Fruit fly (Drosophila melanogaster): ENCODE measurements around the gene CG5662.

CG5662 gene

dm6 chrX:15235252-15235651 is 25.1 kb downstream of the CG5662 start:
- TF ChIP-seq svp (GFP tag) = peak; percentile 63
- TF ChIP-seq CG6163 (GFP tag; IDR thresholded peaks at IDR 0.05) = 0 out of 3 replicates have a peak, but pooled peaks have one; percentile 23
- TF ChIP-seq Eip78C (GFP tag) = peak; percentile 58
- TF ChIP-seq CG6792 (GFP tag; optimal IDR thresholded peaks at IDR 0.05) = peak; percentile 2
- TF ChIP-seq CG4318 (GFP tag; optimal IDR thresholded peaks at IDR 0.05) = no peak
- peak; percentile 4 for TF ChIP-seq OdsH (GFP tag; optimal IDR thresholded peaks at IDR 0.05)
- TF ChIP-seq eg (GFP tag; IDR thresholded peaks at IDR 0.05) = no peak

dm6 chrX:15244813-15245212 is 34.6 kb downstream of the CG5662 start, which contains the start of gene PPYR1:
Gene PPYR1, minus strand, starts transcription at chrX:15244913.
- no peak for TF ChIP-seq CG6276 (GFP tag; optimal IDR thresholded peaks at IDR 0.05)
- no peak for TF ChIP-seq CG7368 (GFP tag; optimal IDR thresholded peaks at IDR 0.05)
- no peak for TF ChIP-seq net (GFP tag; optimal IDR thresholded peaks at IDR 0.05)
- TF ChIP-seq Ets21C (GFP tag; optimal IDR thresholded peaks at IDR 0.05) = no peak
- TF ChIP-seq CG1621 (tag; optimal IDR thresholded peaks at IDR 0.05) = no peak
- no peak for TF ChIP-seq Hr39 (GFP tag; optimal IDR thresholded peaks at IDR 0.05)
- no peak for TF ChIP-seq Sox15 (GFP tag; optimal IDR thresholded peaks at IDR 0.05)
- TF ChIP-seq OdsH (GFP tag; optimal IDR thresholded peaks at IDR 0.05) = no peak
- no peak for TF ChIP-seq CG3919 (GFP tag; optimal IDR thresholded peaks at IDR 0.05)
- TF ChIP-seq CG6808 (GFP tag; optimal IDR thresholded peaks at IDR 0.05) = no peak
- no peak for TF ChIP-seq CG16779 (tag; optimal IDR thresholded peaks at IDR 0.05)
- TF ChIP-seq pdm3 (GFP tag; optimal IDR thresholded peaks at IDR 0.05) = no peak

dm6 chrX:15259295-15259694 is 49.1 kb downstream of the CG5662 start:
- TF ChIP-seq Eip93F (GFP tag; optimal IDR thresholded peaks at IDR 0.05) (no peak), Sox15 (GFP tag; optimal IDR thresholded peaks at IDR 0.05) (no peak), CG11902 (GFP tag; optimal IDR thresholded peaks at IDR 0.05) (no peak), CG11294 (GFP tag; IDR thresholded peaks at IDR 0.05) (no peak), CG7368 (GFP tag; optimal IDR thresholded peaks at IDR 0.05) (no peak), CG4318 (GFP tag; optimal IDR thresholded peaks at IDR 0.05) (no peak), achi (GFP tag; optimal IDR thresholded peaks at IDR 0.05) (no peak), Ets96B (tag; optimal IDR thresholded peaks at IDR 0.05) (no peak), acj6 (GFP tag; optimal IDR thresholded peaks at IDR 0.05) (no peak), CG8119 (GFP tag; IDR thresholded peaks at IDR 0.05) (no peak), Hr38 (GFP tag; optimal IDR thresholded peaks at IDR 0.05) (no peak), CG15336 (GFP tag; IDR thresholded peaks at IDR 0.05) (no peak), dac (GFP tag; optimal IDR thresholded peaks at IDR 0.05) (no peak), vri (GFP tag; optimal IDR thresholded peaks at IDR 0.05) (no peak), Blimp-1 (GFP tag; optimal IDR thresholded peaks at IDR 0.05) (no peak), Eip75B (GFP tag; optimal IDR thresholded peaks at IDR 0.05) (no peak), fd85E (GFP tag; optimal IDR thresholded peaks at IDR 0.05) (no peak), CG3919 (GFP tag; optimal IDR thresholded peaks at IDR 0.05) (no peak), net (GFP tag; optimal IDR thresholded peaks at IDR 0.05) (no peak)
